Worm (Caenorhabditis elegans): Measurements from ENCODE around the gene T11B7.1.

Gene T11B7.1

DNA sequence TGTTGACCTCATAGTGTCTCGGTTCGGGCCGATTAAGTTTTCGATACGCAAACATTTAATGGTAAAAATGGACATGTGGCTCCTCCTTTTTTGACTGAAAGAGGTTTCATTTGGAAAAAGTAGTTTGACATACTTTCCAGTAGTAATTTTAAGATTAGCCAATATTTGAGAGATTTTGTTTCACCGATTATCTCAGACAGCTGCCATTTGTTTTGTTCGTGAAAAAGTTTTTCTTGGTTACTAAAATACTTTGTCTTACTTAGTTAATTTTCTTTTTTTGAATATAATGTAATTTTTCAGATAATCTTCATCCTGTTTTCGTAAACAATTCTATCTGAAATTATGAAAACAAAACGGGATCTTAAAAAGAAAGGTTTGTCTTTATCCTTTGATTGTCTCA is 45.7 kb downstream of the T11B7.1 start, which contains the start of gene C09G9.5:
C09G9.5 (plus strand) TSS at position 301 of the 400 bp plus-strand sequence.
- TF ChIP-seq eor-1 (tag; optimal IDR thresholded peaks at IDR 0.05) (no peak), egl-27 (tag; optimal IDR thresholded peaks at IDR 0.05) (no peak), unc-39 (tag; optimal IDR thresholded peaks at IDR 0.05) (no peak), elt-1 (tag; optimal IDR thresholded peaks at IDR 0.05) (no peak), R02D3.7 (tag; optimal IDR thresholded peaks at IDR 0.05) (no peak), jun-1 (tag; optimal IDR thresholded peaks at IDR 0.05) (no peak), fos-1 (tag; optimal IDR thresholded peaks at IDR 0.05) (no peak)

DNA sequence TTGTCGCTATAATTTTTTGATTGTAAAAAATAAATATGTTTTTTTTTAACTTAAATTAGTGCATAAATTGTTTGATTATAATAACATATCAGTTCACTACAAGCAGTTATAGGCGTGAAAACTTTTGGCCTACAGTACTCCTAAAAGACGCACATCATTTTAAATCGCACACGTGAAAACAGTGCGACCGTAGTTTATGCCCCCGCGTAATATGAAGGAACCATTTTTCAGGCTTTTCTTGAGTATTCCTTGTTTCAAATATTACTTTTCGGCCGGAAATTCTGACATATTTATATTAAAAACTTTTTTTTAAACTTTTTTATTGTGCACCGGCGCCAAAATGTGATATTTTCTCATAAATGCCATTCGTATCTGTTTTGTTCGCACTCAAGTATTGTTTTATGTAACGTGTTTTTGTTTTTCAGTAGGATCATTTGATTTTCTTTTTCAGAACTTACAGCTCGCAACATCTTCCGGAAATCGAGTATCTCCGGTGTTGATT is 48.1 kb downstream of the T11B7.1 start, which contains the start of gene oma-1:
oma-1 (plus strand) TSS at position 452 of the 502 bp plus-strand sequence.
- TF ChIP-seq nhr-237 (tag; optimal IDR thresholded peaks at IDR 0.05) (no peak), unc-39 (tag; optimal IDR thresholded peaks at IDR 0.05) (no peak), nfya-1 (tag; optimal IDR thresholded peaks at IDR 0.05; ENCODE audit: insufficient read depth) (no peak), daf-12 (tag; optimal IDR thresholded peaks at IDR 0.05) (no peak), nhr-28 (tag; optimal IDR thresholded peaks at IDR 0.05) (no peak), mdl-1 (tag; optimal IDR thresholded peaks at IDR 0.05) (no peak), jun-1 (tag; optimal IDR thresholded peaks at IDR 0.05) (no peak), mml-1 (tag; optimal IDR thresholded peaks at IDR 0.05) (no peak), ceh-16 (tag; optimal IDR thresholded peaks at IDR 0.05) (no peak), tbx-2 (tag; optimal IDR thresholded peaks at IDR 0.05) (no peak), nhr-12 (tag; optimal IDR thresholded peaks at IDR 0.05) (no peak), lin-39 (tag; optimal IDR thresholded peaks at IDR 0.05) (no peak), R02D3.7 (tag; optimal IDR thresholded peaks at IDR 0.05) (no peak)

DNA sequence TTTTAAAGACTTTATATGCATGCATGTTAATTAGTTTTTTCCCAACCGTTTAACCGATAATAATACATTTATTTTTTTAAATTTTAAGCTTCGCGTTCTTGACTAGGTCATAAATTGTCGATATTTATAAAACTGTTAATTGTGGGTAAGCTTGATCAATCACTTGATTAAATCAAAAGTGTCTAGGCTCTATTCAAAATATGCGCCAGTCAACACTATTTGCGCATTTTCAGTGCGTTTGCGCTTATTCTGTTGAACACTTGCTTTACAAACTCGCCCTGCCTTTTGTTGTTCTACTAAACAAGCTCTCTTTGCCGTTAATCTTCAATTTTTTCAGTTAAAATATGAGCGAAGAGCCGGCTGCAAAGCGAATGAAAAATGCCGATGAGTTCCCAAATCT is 50.6 kb downstream of the T11B7.1 start, which contains the start of gene spr-2:
spr-2 (plus strand) TSS at position 332 of the 400 bp plus-strand sequence.
- TF ChIP-seq ama-1 (optimal IDR thresholded peaks at IDR 0.05): no peak
- TF ChIP-seq ztf-4 (tag; optimal IDR thresholded peaks at IDR 0.05): no peak
- TF ChIP-seq fkh-10 (GFP tag; optimal IDR thresholded peaks at IDR 0.05): no peak
- TF ChIP-seq nhr-76 (tag; optimal IDR thresholded peaks at IDR 0.05): no peak
- no peak for TF ChIP-seq sea-2 (GFP tag; optimal IDR thresholded peaks at IDR 0.05)
- no peak for TF ChIP-seq ceh-16 (tag; optimal IDR thresholded peaks at IDR 0.05)
- peak; percentile 18 for TF ChIP-seq tbx-2 (tag; optimal IDR thresholded peaks at IDR 0.05)
- TF ChIP-seq elt-1 (tag; optimal IDR thresholded peaks at IDR 0.05): peak; percentile 32
- no peak for TF ChIP-seq R02D3.7 (tag; optimal IDR thresholded peaks at IDR 0.05)
- no peak for TF ChIP-seq aly-2 (tag; optimal IDR thresholded peaks at IDR 0.05)
- TF ChIP-seq ceh-9 (tag; optimal IDR thresholded peaks at IDR 0.05): no peak
- no peak for TF ChIP-seq pqm-1 (tag; optimal IDR thresholded peaks at IDR 0.05)
- no peak for TF ChIP-seq skn-1 (tag; optimal IDR thresholded peaks at IDR 0.05)
- peak; percentile 88 for TF ChIP-seq pha-4 (tag; optimal IDR thresholded peaks at IDR 0.05)
- no peak for TF ChIP-seq nhr-28 (tag; optimal IDR thresholded peaks at IDR 0.05)
- no peak for TF ChIP-seq nhr-237 (tag; optimal IDR thresholded peaks at IDR 0.05)
- TF ChIP-seq mml-1 (tag; optimal IDR thresholded peaks at IDR 0.05): no peak
- TF ChIP-seq daf-12 (tag; optimal IDR thresholded peaks at IDR 0.05): no peak
- TF ChIP-seq nhr-77 (tag; optimal IDR thresholded peaks at IDR 0.05): no peak
- TF ChIP-seq unc-62 (GFP tag; optimal IDR thresholded peaks at IDR 0.05): no peak
- TF ChIP-seq nfya-1 (tag; optimal IDR thresholded peaks at IDR 0.05; ENCODE audit: insufficient read depth): peak; percentile 68
- no peak for TF ChIP-seq ceh-28 (tag; optimal IDR thresholded peaks at IDR 0.05)
- TF ChIP-seq fkh-2 (tag; optimal IDR thresholded peaks at IDR 0.05): no peak
- TF ChIP-seq nhr-25 (tag; optimal IDR thresholded peaks at IDR 0.05): peak; percentile 34
- no peak for TF ChIP-seq nhr-11 (tag; optimal IDR thresholded peaks at IDR 0.05)
- TF ChIP-seq ceh-82 (tag; optimal IDR thresholded peaks at IDR 0.05): no peak
- no peak for TF ChIP-seq egl-27 (tag; optimal IDR thresholded peaks at IDR 0.05)
- TF ChIP-seq nhr-67 (tag; optimal IDR thresholded peaks at IDR 0.05): no peak
- no peak for TF ChIP-seq ZK546.5 (tag; optimal IDR thresholded peaks at IDR 0.05)
- no peak for TF ChIP-seq zag-1 (tag; optimal IDR thresholded peaks at IDR 0.05)
- no peak for TF ChIP-seq eor-1 (tag; optimal IDR thresholded peaks at IDR 0.05)
- no peak for TF ChIP-seq elt-3 (tag; optimal IDR thresholded peaks at IDR 0.05)
- TF ChIP-seq unc-39 (tag; optimal IDR thresholded peaks at IDR 0.05): no peak
- no peak for TF ChIP-seq egl-5 (tag; optimal IDR thresholded peaks at IDR 0.05)
- TF ChIP-seq elt-2 (tag; optimal IDR thresholded peaks at IDR 0.05): peak; percentile 36
- peak; percentile 80 for TF ChIP-seq nhr-23 (tag; optimal IDR thresholded peaks at IDR 0.05)
- TF ChIP-seq lin-15B (tag; optimal IDR thresholded peaks at IDR 0.05): peak; percentile 65
- TF ChIP-seq lin-39 (tag; optimal IDR thresholded peaks at IDR 0.05): peak; percentile 13
- TF ChIP-seq nhr-12 (tag; optimal IDR thresholded peaks at IDR 0.05): no peak
- no peak for TF ChIP-seq lsy-12 (tag; optimal IDR thresholded peaks at IDR 0.05)
- TF ChIP-seq nhr-43 (tag; optimal IDR thresholded peaks at IDR 0.05; ENCODE audit: poor library complexity, severe bottlenecking): peak; percentile 63
- peak; percentile 85 for TF ChIP-seq snpc-4 (tag; optimal IDR thresholded peaks at IDR 0.05)
- no peak for TF ChIP-seq mdl-1 (tag; optimal IDR thresholded peaks at IDR 0.05)
- TF ChIP-seq jun-1 (tag; optimal IDR thresholded peaks at IDR 0.05): peak; percentile 19
- no peak for TF ChIP-seq fos-1 (tag; optimal IDR thresholded peaks at IDR 0.05)
- TF ChIP-seq hmg-11 (tag; optimal IDR thresholded peaks at IDR 0.05): peak; percentile 60
- no peak for TF ChIP-seq ztf-11 (tag; optimal IDR thresholded peaks at IDR 0.05)
